Worm (Caenorhabditis elegans): Measurements from ENCODE around the gene W06G6.11.
"Not testable (repeated sequence)": the region's sequence is repeated elsewhere in the genome, so short reads cannot be mapped to it uniquely, and the experiment has no call there.

The W06G6.11 gene

ce11 chrV:16660816-16661215 is 11.7 kb upstream of the W06G6.11 start, which contains the start of gene Y70C5B.2:
TSS of gene Y70C5B.2 (minus strand) at chrV:16660916.
- TF ChIP-seq Y116A8C.19 (tag; optimal IDR thresholded peaks at IDR 0.05; ENCODE audit: borderline replicate concordance); sup-37 (GFP tag; optimal IDR thresholded peaks at IDR 0.05); pag-3 (tag; optimal IDR thresholded peaks at IDR 0.05; ENCODE audit: borderline replicate concordance, insufficient read depth): not testable (repeated sequence)

ce11 chrV:16654242-16654641 is 5.1 kb upstream of the W06G6.11 start, which contains the start of gene W06G6.15:
TSS of gene W06G6.15 (plus strand) at chrV:16654542.
- TF ChIP-seq ets-5 (GFP tag; IDR thresholded peaks at IDR 0.05); lin-39 (tag; optimal IDR thresholded peaks at IDR 0.05); hlh-4 (tag; optimal IDR thresholded peaks at IDR 0.05): not testable (repeated sequence)

- TF ChIP-seq swsn-7 (tag; optimal IDR thresholded peaks at IDR 0.05) (no peak), nhr-85 (tag) (peak; percentile 6)
These were observed 632 bp downstream of the W06G6.11 start, which contains the start of gene W06G6.20 for ce11 chrV:16648317-16649018. TSS of gene W06G6.20 (minus strand) at chrV:16648367.

ce11 chrV:16647093-16647492 is 2.0 kb downstream of the W06G6.11 start, which contains the start of gene W06G6.10:
TSS of gene W06G6.10 (minus strand) at chrV:16647193.
- TF ChIP-seq efl-1 (optimal IDR thresholded peaks at IDR 0.05), result no peak
- peak in 1 of 2 experiments; percentile 10 for TF ChIP-seq efl-1 (GFP tag; optimal IDR thresholded peaks at IDR 0.05 in 1 of 2)
- TF ChIP-seq nhr-77 (tag; optimal IDR thresholded peaks at IDR 0.05), result no peak
- no peak for TF ChIP-seq nhr-84 (tag; optimal IDR thresholded peaks at IDR 0.05)

ce11 chrV:16646372-16646771 is 2.7 kb downstream of the W06G6.11 start, which contains the start of gene W06G6.9:
TSS of gene W06G6.9 (minus strand) at chrV:16646472.
- TF ChIP-seq aly-2 (tag; optimal IDR thresholded peaks at IDR 0.05) (no peak), pag-3 (tag; optimal IDR thresholded peaks at IDR 0.05; ENCODE audit: borderline replicate concordance, insufficient read depth) (no peak), nhr-71 (tag; optimal IDR thresholded peaks at IDR 0.05) (no peak), Y116A8C.19 (tag; optimal IDR thresholded peaks at IDR 0.05; ENCODE audit: borderline replicate concordance) (no peak), pqm-1 (tag; optimal IDR thresholded peaks at IDR 0.05) (no peak), rnt-1 (tag; optimal IDR thresholded peaks at IDR 0.05) (no peak), fos-1 (tag; optimal IDR thresholded peaks at IDR 0.05) (no peak), C34B4.2 (tag; optimal IDR thresholded peaks at IDR 0.05) (no peak), ztf-11 (tag; optimal IDR thresholded peaks at IDR 0.05) (no peak), ceh-63 (GFP tag; optimal IDR thresholded peaks at IDR 0.05) (no peak), isw-1 (GFP tag; IDR thresholded peaks at IDR 0.05) (no peak), sox-4 (tag; optimal IDR thresholded peaks at IDR 0.05) (no peak), elt-2 (tag; optimal IDR thresholded peaks at IDR 0.05) (no peak), swsn-7 (tag; optimal IDR thresholded peaks at IDR 0.05) (no peak), lin-39 (tag; optimal IDR thresholded peaks at IDR 0.05) (no peak), nhr-76 (tag; optimal IDR thresholded peaks at IDR 0.05) (no peak), efl-3 (GFP tag; optimal IDR thresholded peaks at IDR 0.05) (no peak), lin-13 (GFP tag; optimal IDR thresholded peaks at IDR 0.05) (no peak)

- TF ChIP-seq lin-15B (tag; optimal IDR thresholded peaks at IDR 0.05) (no peak), lin-14 (GFP tag; optimal IDR thresholded peaks at IDR 0.05) (no peak), snpc-4 (tag; optimal IDR thresholded peaks at IDR 0.05) (no peak), fkh-4 (tag; optimal IDR thresholded peaks at IDR 0.05; ENCODE audit: borderline replicate concordance) (no peak), lin-39 (tag; optimal IDR thresholded peaks at IDR 0.05) (no peak), skn-1 (tag; optimal IDR thresholded peaks at IDR 0.05) (no peak), dpl-1 (GFP tag; optimal IDR thresholded peaks at IDR 0.05) (no peak), unc-130 (tag; optimal IDR thresholded peaks at IDR 0.05) (no peak), dsc-1 (tag; optimal IDR thresholded peaks at IDR 0.05) (no peak), alr-1 (tag; optimal IDR thresholded peaks at IDR 0.05; ENCODE audit: borderline replicate concordance) (no peak)
These were observed 3.7 kb downstream of the W06G6.11 start, which contains the start of gene W06G6.17 for ce11 chrV:16645201-16645940. TSS of gene W06G6.17 (minus strand) at chrV:16645251.

Measured in whole organism, L1 larva.